Worm (Caenorhabditis elegans) whole organism, L3 larva: ENCODE measurements around the gene Y64H9A.2.

Experiments
- aly-2 ChIP-seq: fragments of 150-350 bp; optimal IDR thresholded peaks from 2 replicates; lab custom pipeline; 2014; ENCODE audit warnings: missing biosample characterization, missing genetic modification characterization
- ama-1 ChIP-seq: fragments of 150-350 bp; optimal IDR thresholded peaks from 2 replicates; lab custom pipeline; 2018
- egl-5 ChIP-seq: fragments of 150-350 bp; optimal IDR thresholded peaks from 2 replicates; lab custom pipeline; 2017; ENCODE audit warnings: missing biosample characterization, missing genetic modification reagents, missing genetic modification characterization, inconsistent platforms
- elt-3 ChIP-seq, 3 experiments: fragments of 150-350 bp in 1 of 3; sonication (generic microtip) in 2 of 3; optimal IDR thresholded peaks; 2 replicates in 2 of 3; 4 replicates in 1 of 3; lab custom pipeline; 2014 to 2017; ENCODE audit warnings: missing biosample characterization in 3 of 3, missing genetic modification characterization in 3 of 3
- nhr-12 ChIP-seq: fragments of 150-350 bp; optimal IDR thresholded peaks from 2 replicates; lab custom pipeline; 2014; ENCODE audit warnings: missing biosample characterization, missing genetic modification characterization
- nhr-23 ChIP-seq: fragments of 150-350 bp; optimal IDR thresholded peaks from 2 replicates; lab custom pipeline; 2014; ENCODE audit warnings: missing biosample characterization, missing genetic modification reagents, missing genetic modification characterization
- nhr-237 ChIP-seq: fragments of 150-350 bp; optimal IDR thresholded peaks from 2 replicates; lab custom pipeline; 2014; ENCODE audit warnings: missing biosample characterization, missing genetic modification characterization
- nhr-28 ChIP-seq: fragments of 150-350 bp; optimal IDR thresholded peaks from 2 replicates; lab custom pipeline; 2014; ENCODE audit warnings: missing biosample characterization, missing genetic modification characterization
- pha-4 ChIP-seq: fragments of 150-350 bp; optimal IDR thresholded peaks from 2 replicates; lab custom pipeline; 2014; ENCODE audit warnings: missing biosample characterization, missing genetic modification reagents, missing genetic modification characterization
- pqm-1 ChIP-seq: fragments of 150-350 bp; optimal IDR thresholded peaks from 2 replicates; lab custom pipeline; 2017; ENCODE audit warnings: missing biosample characterization, missing genetic modification characterization, inconsistent platforms
- snpc-4 ChIP-seq: fragments of 150-350 bp; optimal IDR thresholded peaks from 2 replicates; lab custom pipeline; 2014; ENCODE audit warnings: missing biosample characterization, missing genetic modification characterization

DNA sequence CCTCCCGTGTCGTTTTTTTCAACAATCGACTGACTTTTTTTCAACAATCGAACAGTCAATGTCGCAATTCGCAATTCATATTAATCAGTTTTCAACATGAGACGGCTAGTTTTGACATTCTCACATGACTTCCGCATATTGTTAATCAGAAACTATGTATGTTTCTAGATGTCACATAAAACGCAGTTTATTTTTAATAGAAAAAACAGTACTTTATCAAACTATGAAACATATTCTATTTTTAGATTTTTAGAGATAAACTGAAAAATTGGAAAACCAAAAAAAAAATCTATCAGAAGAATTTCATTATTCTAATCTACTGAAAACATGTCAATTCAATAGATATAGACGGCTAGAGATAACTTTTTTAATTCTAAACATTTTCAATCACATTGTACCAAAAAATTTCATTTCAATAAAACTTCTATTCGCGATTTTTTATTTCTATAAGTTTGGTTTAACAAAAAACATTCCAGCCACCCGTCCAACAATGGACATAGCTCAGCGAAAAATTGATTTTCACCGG, 43.7 kb downstream of the Y64H9A.2 start, which contains the start of gene pnk-4:
- TF ChIP-seq nhr-23 (tag; lab: Kevin White, UChicago): no peak
- TF ChIP-seq ama-1: no peak
- TF ChIP-seq aly-2 (tag; lab: Kevin White, UChicago): no peak
- no peak for TF ChIP-seq nhr-237 (tag; lab: Kevin White, UChicago)
- peak; percentile 23 for TF ChIP-seq pqm-1 (tag; lab: Kevin White, UChicago)
- no peak for TF ChIP-seq snpc-4 (tag; lab: Kevin White, UChicago)
- TF ChIP-seq nhr-28: no peak
- TF ChIP-seq egl-5 (tag; lab: Kevin White, UChicago): no peak
- no peak for TF ChIP-seq pha-4
- TF ChIP-seq nhr-12 (tag; lab: Kevin White, UChicago): no peak
- TF ChIP-seq elt-3 (tag; optimal IDR thresholded peaks at IDR 0.05; lab: Kevin White, UChicago): no peak
